Fruit fly (Drosophila melanogaster): ENCODE measurements around the gene snsl.

Gene snsl

DNA sequence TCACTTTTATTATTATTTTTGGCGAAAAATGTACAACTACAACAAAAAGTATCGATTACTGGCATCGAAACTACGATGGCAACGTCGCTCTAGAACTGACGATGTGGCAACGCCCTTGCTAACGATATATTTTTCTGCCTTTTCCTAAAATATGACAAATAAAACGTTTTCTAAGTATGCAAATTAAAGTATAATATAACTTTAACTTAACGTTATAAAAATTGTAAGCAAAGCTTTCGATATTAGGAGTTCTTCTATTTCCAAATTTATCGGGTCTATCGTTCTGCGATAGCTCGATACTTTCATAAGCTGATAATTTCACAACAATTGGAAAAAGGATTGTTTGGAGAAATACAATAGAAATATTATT lies 23.6 kb downstream of the snsl start, which contains the start of the genes Cf2 and CG3008 (continued):
- TF ChIP-seq CG14710 (tag; optimal IDR thresholded peaks at IDR 0.05) (peak; percentile 74), grau (tag; optimal IDR thresholded peaks at IDR 0.05) (no peak), nerfin-1 (tag; optimal IDR thresholded peaks at IDR 0.05) (no peak), CG10209 (GFP tag; optimal IDR thresholded peaks at IDR 0.05) (no peak), CG31365 (tag; optimal IDR thresholded peaks at IDR 0.05) (no peak), ERR (GFP tag; optimal IDR thresholded peaks at IDR 0.05) (no peak), CG2875 (GFP tag; optimal IDR thresholded peaks at IDR 0.05) (no peak), peb (GFP tag; IDR thresholded peaks at IDR 0.05) (no peak), danr (GFP tag; IDR thresholded peaks at IDR 0.05) (no peak), pfk (GFP tag; optimal IDR thresholded peaks at IDR 0.05) (no peak), CG9932 (GFP tag; IDR thresholded peaks at IDR 0.05) (no peak), Dad (GFP tag; optimal IDR thresholded peaks at IDR 0.05) (no peak), cato (GFP tag; optimal IDR thresholded peaks at IDR 0.05; ENCODE audit: borderline replicate concordance) (no peak), CG7963 (GFP tag; IDR thresholded peaks at IDR 0.05; ENCODE audit: partially characterized antibody) (peak; percentile 76), CG10979 (tag; optimal IDR thresholded peaks at IDR 0.05) (no peak), grn (GFP tag; optimal IDR thresholded peaks at IDR 0.05) (no peak), HLH4C (GFP tag; IDR thresholded peaks at IDR 0.05; ENCODE audit: partially characterized antibody) (peak; percentile 88), lilli (GFP tag; optimal IDR thresholded peaks at IDR 0.05) (peak; percentile 9), sna (GFP tag; IDR thresholded peaks at IDR 0.05; ENCODE audit: partially characterized antibody) (peak; percentile 71; the same call in 1 of the 2 replicates), salm (tag; optimal IDR thresholded peaks at IDR 0.05) (no peak), CkIIα-i1 (GFP tag; IDR thresholded peaks at IDR 0.05) (no peak), hkb (optimal IDR thresholded peaks at IDR 0.05) (no peak), hkb (GFP tag; IDR thresholded peaks at IDR 0.05) (no peak), nerfin-2 (GFP tag; IDR thresholded peaks at IDR 0.05; ENCODE audit: partially characterized antibody) (peak; percentile 75), ken (GFP tag; IDR thresholded peaks at IDR 0.05) (no peak), CG34376 (GFP tag; optimal IDR thresholded peaks at IDR 0.05) (no peak), PHDP (tag; optimal IDR thresholded peaks at IDR 0.05) (no peak), CrebB (tag; optimal IDR thresholded peaks at IDR 0.05) (no peak), vfl (GFP tag; optimal IDR thresholded peaks at IDR 0.05) (no peak), CG3995 (GFP tag; optimal IDR thresholded peaks at IDR 0.05) (no peak), Lhr (GFP tag; optimal IDR thresholded peaks at IDR 0.05) (peak; percentile 14), dati (GFP tag; IDR thresholded peaks at IDR 0.05) (no peak), Hmx (GFP tag; optimal IDR thresholded peaks at IDR 0.05) (no peak), C15 (GFP tag; IDR thresholded peaks at IDR 0.05) (no peak), YL-1 (GFP tag; optimal IDR thresholded peaks at IDR 0.05) (peak; percentile 93), Med (GFP tag) (peak; percentile 58), CTCF (GFP tag; optimal IDR thresholded peaks at IDR 0.05) (no peak), CG32767 (GFP tag; IDR thresholded peaks at IDR 0.05) (no peak), CG1602 (GFP tag; optimal IDR thresholded peaks at IDR 0.05) (no peak), ap (GFP tag; IDR thresholded peaks at IDR 0.05) (no peak), CG12659 (GFP tag; optimal IDR thresholded peaks at IDR 0.05) (peak; percentile 65), CG2116 (GFP tag; optimal IDR thresholded peaks at IDR 0.05) (peak; percentile 87), sima (GFP tag; optimal IDR thresholded peaks at IDR 0.05) (no peak), ftz-f1 (GFP tag; optimal IDR thresholded peaks at IDR 0.05) (peak; percentile 35), Taf1 (GFP tag; IDR thresholded peaks at IDR 0.05) (no peak), Jarid2 (GFP tag; optimal IDR thresholded peaks at IDR 0.05) (no peak), sug (tag; optimal IDR thresholded peaks at IDR 0.05) (peak; percentile 1), ems (GFP tag; optimal IDR thresholded peaks at IDR 0.05) (peak; percentile 12), CG9215 (GFP tag; IDR thresholded peaks at IDR 0.05) (no peak), CG4328 (GFP tag; optimal IDR thresholded peaks at IDR 0.05) (no peak), MBD-R2 (GFP tag; IDR thresholded peaks at IDR 0.05) (peak; percentile 64), CG15601 (tag; optimal IDR thresholded peaks at IDR 0.05) (peak; percentile 19), zen (tag; optimal IDR thresholded peaks at IDR 0.05) (no peak)

Data from whole organism, embryonic.